Fruit fly (Drosophila melanogaster) whole organism, embryonic: ENCODE results near the gene CG34056.

ENCODE experiments used
- B-H1 ChIP-seq: fragments of 200-800 bp; sonication (Bioruptor generic); IDR thresholded peaks from 3 replicates; pipeline ENCODE4 v1.3.6; 2022; ENCODE audit warnings: missing biosample characterization, missing genetic modification characterization
- BEAF-32 ChIP-seq: fragments of 200-800 bp; sonication (Bioruptor generic); optimal IDR thresholded peaks from 3 replicates; lab custom pipeline; 2017; ENCODE audit warnings: missing biosample characterization, missing genetic modification characterization, mild to moderate bottlenecking, moderate library complexity, missing genetic modification reagents
- CG12659 ChIP-seq: fragments of 200-800 bp; sonication (Bioruptor generic); optimal IDR thresholded peaks from 3 replicates; lab custom pipeline; 2017; ENCODE audit warnings: mild to moderate bottlenecking, missing biosample characterization, missing genetic modification reagents, missing genetic modification characterization
- CG12744 ChIP-seq: fragments of 200-800 bp; sonication (Bioruptor generic); optimal IDR thresholded peaks from 2 replicates; lab custom pipeline; 2016; ENCODE audit warnings: missing biosample characterization, missing genetic modification characterization
- CG15073 ChIP-seq: fragments of 200-800 bp; sonication (Bioruptor generic); optimal IDR thresholded peaks from 2 replicates; lab custom pipeline; 2016; ENCODE audit warnings: missing biosample characterization, missing genetic modification characterization
- CG18476 ChIP-seq: fragments of 200-800 bp; sonication (Bioruptor generic); optimal IDR thresholded peaks from 2 replicates; lab custom pipeline; 2016; ENCODE audit warnings: missing biosample characterization, mild to moderate bottlenecking, missing genetic modification characterization
- CG2199 ChIP-seq: fragments of 200-800 bp; sonication (Bioruptor generic); IDR thresholded peaks from 3 replicates; pipeline ENCODE4 v1.3.6; 2022; ENCODE audit warnings: missing biosample characterization, missing genetic modification characterization
- CG2678 ChIP-seq: fragments of 200-800 bp; sonication (Bioruptor generic); optimal IDR thresholded peaks from 3 replicates; lab custom pipeline; 2019; ENCODE audit warnings: missing biosample characterization, mild to moderate bottlenecking, missing genetic modification characterization, moderate library complexity
- CG2875 ChIP-seq: fragments of 200-800 bp; sonication (Bioruptor generic); optimal IDR thresholded peaks from 2 replicates; lab custom pipeline; 2017; ENCODE audit warnings: missing biosample characterization, mild to moderate bottlenecking, missing genetic modification characterization, missing genetic modification reagents
- CG2889 ChIP-seq: fragments of 200-800 bp; sonication (Bioruptor generic); IDR thresholded peaks from 3 replicates; pipeline ENCODE4 v1.3.6; 2022; ENCODE audit warnings: missing biosample characterization, missing genetic modification characterization
- CG30403 ChIP-seq: fragments of 200-800 bp; sonication (Bioruptor generic); optimal IDR thresholded peaks from 3 replicates; lab custom pipeline; 2016; ENCODE audit warnings: missing biosample characterization, missing genetic modification characterization
- CG42726 ChIP-seq: fragments of 200-800 bp; sonication (Bioruptor generic); IDR thresholded peaks from 2 replicates; pipeline ENCODE4 v1.3.6; 2022; ENCODE audit warnings: missing biosample characterization, missing genetic modification characterization; ENCODE audit not compliant: partially characterized antibody
- CG4404 ChIP-seq: fragments of 200-800 bp; sonication (Bioruptor generic); IDR thresholded peaks from 2 replicates; pipeline ENCODE4 v1.3.6; 2022; ENCODE audit warnings: missing biosample characterization, missing genetic modification characterization
- CG6813 ChIP-seq: fragments of 200-800 bp; sonication (Bioruptor generic); optimal IDR thresholded peaks from 2 replicates; lab custom pipeline; 2017; ENCODE audit warnings: missing biosample characterization, missing genetic modification characterization, mild to moderate bottlenecking, moderate library complexity, missing genetic modification reagents
- CG8765 ChIP-seq: fragments of 200-800 bp; sonication (Bioruptor generic); IDR thresholded peaks from 2 replicates; pipeline ENCODE4 v1.3.6; 2022; ENCODE audit warnings: missing biosample characterization, missing genetic modification characterization
- CG9797 ChIP-seq: fragments of 200-800 bp; sonication (Bioruptor generic); optimal IDR thresholded peaks from 3 replicates; lab custom pipeline; 2018; ENCODE audit warnings: missing biosample characterization, mild to moderate bottlenecking, missing genetic modification characterization
- D19B ChIP-seq: fragments of 200-800 bp; sonication (Bioruptor generic); optimal IDR thresholded peaks from 2 replicates; lab custom pipeline; 2017; ENCODE audit warnings: missing biosample characterization, mild to moderate bottlenecking, missing genetic modification characterization
- Deaf1 ChIP-seq: fragments of 200-800 bp; optimal IDR thresholded peaks from 3 replicates; lab custom pipeline; 2019; ENCODE audit warnings: missing biosample characterization, mild to moderate bottlenecking, missing genetic modification characterization, moderate library complexity
- Fer1 ChIP-seq: fragments of 200-800 bp; sonication (Bioruptor generic); optimal IDR thresholded peaks from 2 replicates; lab custom pipeline; 2017; ENCODE audit warnings: missing biosample characterization, mild to moderate bottlenecking, missing genetic modification characterization
- GATAe ChIP-seq: fragments of 200-800 bp; sonication (Bioruptor generic); conservative IDR thresholded peaks from 2 replicates; pipeline ENCODE4 v1.3.6; 2022; ENCODE audit warnings: missing biosample characterization, missing genetic modification characterization
- Gsc ChIP-seq: fragments of 200-800 bp; sonication (Bioruptor generic); IDR thresholded peaks from 2 replicates; pipeline ENCODE4 v1.3.6; 2022; ENCODE audit warnings: missing biosample characterization, missing genetic modification characterization
- HLHmδ ChIP-seq: fragments of 200-800 bp; sonication (Bioruptor generic); optimal IDR thresholded peaks from 2 replicates; lab custom pipeline; 2018; ENCODE audit warnings: missing biosample characterization, mild to moderate bottlenecking, missing genetic modification characterization, moderate library complexity
- Nf-YA ChIP-seq: fragments of 200-800 bp; sonication (Bioruptor generic); IDR thresholded peaks from 2 replicates; pipeline ENCODE4 v1.3.6; 2022; ENCODE audit warnings: missing biosample characterization, missing genetic modification characterization
- NfI ChIP-seq: fragments of 200-800 bp; sonication (Bioruptor generic); optimal IDR thresholded peaks from 3 replicates; lab custom pipeline; 2018; ENCODE audit warnings: missing biosample characterization, mild to moderate bottlenecking, missing genetic modification characterization, moderate library complexity
- Poxn ChIP-seq: fragments of 200-800 bp; sonication (Bioruptor generic); IDR thresholded peaks from 2 replicates; pipeline ENCODE4 v1.3.6; 2022; ENCODE audit warnings: missing biosample characterization, missing genetic modification characterization
- Sin3A ChIP-seq: fragments of >200 bp; optimal IDR thresholded peaks from 2 replicates; lab custom pipeline; 2018
- ase ChIP-seq: fragments of 200-800 bp; sonication (Bioruptor generic); IDR thresholded peaks from 3 replicates; pipeline ENCODE4 v1.3.6; 2022; ENCODE audit warnings: missing biosample characterization, missing genetic modification characterization
- bab2 ChIP-seq: fragments of 200-800 bp; sonication (Bioruptor generic); optimal IDR thresholded peaks from 2 replicates; lab custom pipeline; 2016; ENCODE audit warnings: missing biosample characterization, missing genetic modification characterization
- bsh ChIP-seq, 2 experiments: fragments of 200-800 bp; sonication (Bioruptor generic); optimal IDR thresholded peaks; 2 replicates each; lab custom pipeline; 2017 to 2018; ENCODE audit warnings: mild to moderate bottlenecking in 2 of 2, missing biosample characterization in 2 of 2, missing genetic modification characterization in 2 of 2, moderate library complexity in 1 of 2
- crol ChIP-seq: fragments of 200-800 bp; sonication (Bioruptor generic); IDR thresholded peaks from 2 replicates; pipeline ENCODE4 v1.3.6; 2022; ENCODE audit warnings: missing biosample characterization, missing genetic modification characterization
- crp ChIP-seq, 2 experiments: fragments of 200-800 bp; sonication (Bioruptor generic); optimal IDR thresholded peaks; 2 replicates in 1 of 2; 3 replicates in 1 of 2; lab custom pipeline; 2017; ENCODE audit warnings: missing biosample characterization in 2 of 2, missing genetic modification characterization in 2 of 2, mild to moderate bottlenecking in 1 of 2, moderate library complexity in 1 of 2
- disco-r ChIP-seq: fragments of 200-800 bp; sonication (Bioruptor generic); optimal IDR thresholded peaks from 2 replicates; lab custom pipeline; 2016; ENCODE audit warnings: missing biosample characterization, missing genetic modification characterization
- gce ChIP-seq: fragments of 200-800 bp; sonication (Bioruptor generic); IDR thresholded peaks from 3 replicates; pipeline ENCODE4 v1.3.6; 2022; ENCODE audit warnings: missing biosample characterization, missing genetic modification characterization
- grn ChIP-seq: fragments of 200-800 bp; sonication (Bioruptor generic); optimal IDR thresholded peaks from 3 replicates; lab custom pipeline; 2017; ENCODE audit warnings: missing biosample characterization, missing genetic modification characterization
- ham ChIP-seq: fragments of 200-800 bp; sonication (Bioruptor generic); IDR thresholded peaks from 2 replicates; pipeline ENCODE4 v1.3.6; 2022; ENCODE audit warnings: missing biosample characterization, missing genetic modification characterization
- jigr1 ChIP-seq: fragments of 200-800 bp; sonication (Bioruptor generic); IDR thresholded peaks from 3 replicates; pipeline ENCODE4 v1.3.6; 2022; ENCODE audit warnings: missing biosample characterization, missing genetic modification characterization
- klu ChIP-seq: fragments of 200-800 bp; sonication (Bioruptor generic); IDR thresholded peaks from 2 replicates; pipeline ENCODE4 v1.3.6; 2022; ENCODE audit warnings: missing biosample characterization, missing genetic modification characterization
- maf-S ChIP-seq: fragments of 200-800 bp; sonication (Bioruptor generic); optimal IDR thresholded peaks from 2 replicates; lab custom pipeline; 2016; ENCODE audit warnings: missing biosample characterization, missing genetic modification characterization
- mirr ChIP-seq: fragments of 200-800 bp; sonication (Bioruptor generic); optimal IDR thresholded peaks from 3 replicates; lab custom pipeline; 2018; ENCODE audit warnings: missing biosample characterization, mild to moderate bottlenecking, missing genetic modification characterization
- p53 ChIP-seq: fragments of 200-800 bp; sonication (Bioruptor generic); optimal IDR thresholded peaks from 2 replicates; lab custom pipeline; 2016; ENCODE audit warnings: missing biosample characterization, missing genetic modification characterization
- prd ChIP-seq, 3 experiments: fragments of >200 bp in 2 of 3; fragments of 200-800 bp in 1 of 3; sonication (Bioruptor generic) in 1 of 3; optimal IDR thresholded peaks in 2 of 3; IDR thresholded peaks in 1 of 3; 2 replicates in 2 of 3; 3 replicates in 1 of 3; pipeline versions ENCODE4 v1.3.6 to Lab custom; 2017 to 2022; ENCODE audit warnings: missing biosample characterization in 1 of 3, missing genetic modification characterization in 1 of 3
- ro ChIP-seq: fragments of 200-800 bp; sonication (Bioruptor generic); IDR thresholded peaks from 2 replicates; pipeline ENCODE4 v1.3.6; 2022; ENCODE audit warnings: missing biosample characterization, missing genetic modification characterization
- salm ChIP-seq: fragments of 200-800 bp; sonication (Bioruptor generic); optimal IDR thresholded peaks from 2 replicates; lab custom pipeline; 2018; ENCODE audit warnings: missing biosample characterization, mild to moderate bottlenecking, missing genetic modification characterization
- sens-2 ChIP-seq: fragments of 200-800 bp; sonication (Bioruptor generic); IDR thresholded peaks from 2 replicates; pipeline ENCODE4 v1.3.6; 2022; ENCODE audit warnings: missing biosample characterization, missing genetic modification characterization
- sisA ChIP-seq: fragments of 200-800 bp; sonication (Bioruptor generic); IDR thresholded peaks from 2 replicates; pipeline ENCODE4 v1.3.6; 2022; ENCODE audit warnings: missing biosample characterization, missing genetic modification characterization
- tio ChIP-seq: fragments of 200-800 bp; sonication (Bioruptor generic); optimal IDR thresholded peaks from 2 replicates; lab custom pipeline; 2017; ENCODE audit warnings: missing biosample characterization, missing genetic modification characterization, inconsistent platforms
- ttk ChIP-seq: fragments of 200-800 bp; sonication (Bioruptor generic); IDR thresholded peaks from 2 replicates; pipeline ENCODE4 v2.1.2; 2022; ENCODE audit warnings: missing biosample characterization, missing genetic modification characterization
- tup ChIP-seq: fragments of 200-800 bp; sonication (Bioruptor generic); optimal IDR thresholded peaks from 2 replicates; lab custom pipeline; 2016; ENCODE audit warnings: missing biosample characterization, mild to moderate bottlenecking, missing genetic modification characterization, moderate library complexity
- vnd ChIP-seq: fragments of 200-800 bp; sonication (Bioruptor generic); IDR thresholded peaks from 3 replicates; pipeline ENCODE4 v1.3.6; 2022; ENCODE audit warnings: missing biosample characterization, missing genetic modification characterization; ENCODE audit not compliant: partially characterized antibody
- wor ChIP-seq: fragments of 200-800 bp; sonication (Bioruptor generic); IDR thresholded peaks from 2 replicates; pipeline ENCODE4 v1.3.6; 2022; ENCODE audit warnings: missing biosample characterization, missing genetic modification characterization
- zf30C ChIP-seq: fragments of 200-800 bp; sonication (Bioruptor generic); optimal IDR thresholded peaks from 3 replicates; lab custom pipeline; 2018; ENCODE audit warnings: missing biosample characterization, mild to moderate bottlenecking, missing genetic modification characterization

The CG34056 gene

dm6 chr3L:904364-904763 lies 8.6 kb downstream of the CG34056 start (continued):
- TF ChIP-seq B-H1 (GFP tag; lab: Robert Waterston, UW) (peak; percentile 13; the same call in 1 of the 3 replicates), CG30403 (GFP tag; lab: Kevin White, UChicago) (peak; percentile 63), CG2889 (no peak), crp (GFP tag; optimal IDR thresholded peaks at IDR 0.05; lab: Kevin White, UChicago) (no peak), prd (optimal IDR thresholded peaks at IDR 0.05; lab: Kevin White, UChicago) (no peak), prd (GFP tag; IDR thresholded peaks at IDR 0.05; lab: Robert Waterston, UW) (peak; percentile 81), NfI (GFP tag; lab: Kevin White, UChicago) (no peak), CG4404 (GFP tag; lab: Robert Waterston, UW) (no peak; the same call in 1 of the 2 replicates), Sin3A (no peak), ttk (peak; percentile 62), bsh (GFP tag; optimal IDR thresholded peaks at IDR 0.05; lab: Kevin White, UChicago) (peak in 1 of 2 experiments; percentile 90), maf-S (GFP tag; lab: Kevin White, UChicago) (peak; percentile 33), Nf-YA (peak; percentile 27; the same call in 1 of the 2 replicates), disco-r (peak; percentile 3), HLHmδ (GFP tag; lab: Kevin White, UChicago) (no peak), mirr (GFP tag; lab: Kevin White, UChicago) (no peak), gce (GFP tag; lab: Robert Waterston, UW) (peak; percentile 54; the same call in 2 of the 3 replicates), grn (GFP tag; lab: Kevin White, UChicago) (no peak), p53 (GFP tag; lab: Kevin White, UChicago) (no peak), salm (no peak), sisA (GFP tag; lab: Robert Waterston, UW) (peak; percentile 79), Fer1 (GFP tag; lab: Kevin White, UChicago) (no peak), sens-2 (peak; percentile 64), tup (GFP tag; lab: Kevin White, UChicago) (no peak), GATAe (GFP tag; lab: Robert Waterston, UW) (no peak), CG2875 (GFP tag; lab: Kevin White, UChicago) (peak; percentile 66), CG15073 (no peak), Poxn (no peak), crol (GFP tag; lab: Robert Waterston, UW) (no peak), CG9797 (GFP tag; lab: Kevin White, UChicago) (no peak), CG2199 (GFP tag; lab: Robert Waterston, UW) (no peak), CG8765 (GFP tag; lab: Robert Waterston, UW) (peak; percentile 27; the same call in 1 of the 2 replicates), tio (GFP tag; lab: Kevin White, UChicago) (peak; percentile 39), CG18476 (peak; percentile 36), jigr1 (GFP tag; lab: Robert Waterston, UW) (no peak), Deaf1 (tag; lab: Kevin White, UChicago) (no peak), vnd (GFP tag; lab: Robert Waterston, UW) (no peak), BEAF-32 (no peak), wor (GFP tag; lab: Robert Waterston, UW) (0 out of 2 replicates have a peak, but pooled peaks have one; percentile 23), CG2678 (tag; lab: Kevin White, UChicago) (peak; percentile 58), ro (GFP tag; lab: Robert Waterston, UW) (0 out of 2 replicates have a peak, but pooled peaks have one; percentile 23), ham (GFP tag; lab: Robert Waterston, UW) (no peak), zf30C (GFP tag; lab: Kevin White, UChicago) (peak; percentile 81), Gsc (GFP tag; lab: Robert Waterston, UW) (peak; percentile 34; the same call in 1 of the 2 replicates), ase (GFP tag; lab: Robert Waterston, UW) (0 out of 3 replicates have a peak, but pooled peaks have one; percentile 40), klu (no peak), CG12659 (GFP tag; lab: Kevin White, UChicago) (peak; percentile 12), D19B (GFP tag; lab: Kevin White, UChicago) (no peak), bab2 (GFP tag; lab: Kevin White, UChicago) (peak; percentile 40), CG6813 (peak; percentile 49), CG12744 (GFP tag; lab: Kevin White, UChicago) (no peak), CG42726 (GFP tag; lab: Robert Waterston, UW) (no peak)
